Worm (Caenorhabditis elegans) whole organism, early embryonic: ENCODE data around the gene des-2.

Source experiments
- B0310.2 ChIP-seq: sonication (generic microtip); optimal IDR thresholded peaks from 2 replicates; lab custom pipeline; 2016; ENCODE audit warnings: mild to moderate bottlenecking, missing genetic modification characterization, missing compliant biosample characterization
- ama-1 ChIP-seq: fragments of 150-350 bp; optimal IDR thresholded peaks from 2 replicates; lab custom pipeline; 2014
- ets-7 ChIP-seq: sonication (generic microtip); optimal IDR thresholded peaks from 2 replicates; lab custom pipeline; 2016; ENCODE audit warnings: missing genotype, missing genetic modification characterization, missing compliant biosample characterization
- flt-1 ChIP-seq: fragments of 200-800 bp; sonication (Bioruptor generic); IDR thresholded peaks from 2 replicates; pipeline ENCODE4 v1.3.6; 2022; ENCODE audit warnings: missing genetic modification characterization, missing compliant biosample characterization
- scrt-1 ChIP-seq: fragments of 200-800 bp; sonication (Bioruptor generic); IDR thresholded peaks from 2 replicates; pipeline ENCODE4 v1.3.6; 2022; ENCODE audit warnings: missing genetic modification characterization, missing compliant biosample characterization
- sea-1 ChIP-seq: fragments of 200-800 bp; sonication (Bioruptor generic); conservative IDR thresholded peaks from 2 replicates; pipeline ENCODE4 v1.3.6; 2022; ENCODE audit warnings: missing genetic modification characterization, missing compliant biosample characterization
- tbx-11 ChIP-seq: fragments of 200-800 bp; sonication (Bioruptor generic); IDR thresholded peaks from 2 replicates; pipeline ENCODE4 v1.3.6; 2022; ENCODE audit warnings: missing genetic modification characterization, missing compliant biosample characterization

DNA sequence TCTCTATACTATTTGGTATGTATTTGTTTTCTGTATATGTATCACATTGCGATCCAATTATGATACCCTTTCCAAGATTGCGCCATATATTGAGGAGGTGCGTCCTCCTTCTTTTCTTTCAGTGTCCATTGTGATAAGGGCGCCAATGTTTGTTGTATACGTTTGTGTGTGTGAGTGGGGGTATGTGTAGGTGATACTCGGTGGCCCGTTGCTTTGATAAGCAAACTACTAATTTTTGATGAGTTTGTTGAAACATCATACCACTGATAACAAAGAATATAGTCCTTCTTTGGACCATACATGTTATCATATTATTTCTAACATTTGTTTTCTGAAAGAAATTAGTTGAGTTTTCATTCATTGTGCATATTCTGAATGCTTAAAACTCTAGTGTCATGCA is 17.8 kb downstream of the des-2 start:
- TF ChIP-seq ama-1 (lab: Kevin White, UChicago): no peak
- TF ChIP-seq ets-7 (tag; lab: Kevin White, UChicago): no peak
- no peak for TF ChIP-seq scrt-1 (GFP tag; lab: Robert Waterston, UW)
- TF ChIP-seq sea-1 (GFP tag; lab: Robert Waterston, UW): no peak
- no peak for TF ChIP-seq tbx-11 (GFP tag; lab: Robert Waterston, UW)
- TF ChIP-seq B0310.2 (tag; lab: Kevin White, UChicago): no peak
- no peak for TF ChIP-seq flt-1
